Fruit fly (Drosophila melanogaster): ENCODE data around the gene CG2061.

- TF ChIP-seq nmo (GFP tag; optimal IDR thresholded peaks at IDR 0.05) (no peak), CG1233 (GFP tag; optimal IDR thresholded peaks at IDR 0.05) (no peak), CG2116 (GFP tag; optimal IDR thresholded peaks at IDR 0.05) (no peak), Elba2 (GFP tag; optimal IDR thresholded peaks at IDR 0.05) (no peak), Taf1 (GFP tag; IDR thresholded peaks at IDR 0.05) (no peak), lola (GFP tag; optimal IDR thresholded peaks at IDR 0.05) (no peak)
Measured at dm6 chrX:11095276-11095675, 3.0 kb downstream of the CG2061 start.

Data from whole organism, embryonic.